Fruit fly (Drosophila melanogaster) whole organism, wandering third instar larva: ENCODE results near the gene CG15014.

ENCODE experiments used
- Dfd ChIP-seq: fragments of >200 bp; optimal IDR thresholded peaks from 2 replicates; lab custom pipeline; 2017; ENCODE audit warnings: missing biosample characterization, missing genetic modification characterization
- Dif ChIP-seq: fragments of 200-275, 200-300 bp; sonication (Bioruptor generic); optimal IDR thresholded peaks from 2 replicates; lab custom pipeline; 2018; ENCODE audit warnings: missing biosample characterization, missing genetic modification characterization; ENCODE audit not compliant: partially characterized antibody
- Hr78 ChIP-seq: fragments of >200 bp; optimal IDR thresholded peaks from 2 replicates; lab custom pipeline; 2017; ENCODE audit warnings: missing biosample characterization, missing genetic modification characterization
- Sp1 ChIP-seq: fragments of 200-800 bp; sonication (Bioruptor generic); optimal IDR thresholded peaks from 3 replicates; lab custom pipeline; 2019; ENCODE audit warnings: missing biosample characterization, mild to moderate bottlenecking, missing genetic modification characterization, moderate library complexity
- Vsx2 ChIP-seq: fragments of 200-300, 225-300 bp; sonication (Bioruptor generic); optimal IDR thresholded peaks from 2 replicates; lab custom pipeline; 2018; ENCODE audit warnings: missing biosample characterization, missing genetic modification characterization; ENCODE audit not compliant: partially characterized antibody
- ey ChIP-seq: fragments of 200-800 bp; sonication (Bioruptor generic); optimal IDR thresholded peaks from 2 replicates; lab custom pipeline; 2016; ENCODE audit warnings: missing biosample characterization, missing genetic modification characterization
- fru ChIP-seq: fragments of 200-800 bp; sonication (Bioruptor generic); optimal IDR thresholded peaks from 3 replicates; lab custom pipeline; 2016; ENCODE audit warnings: missing biosample characterization, mild to moderate bottlenecking, missing genetic modification characterization
- h ChIP-seq: fragments of 200-800 bp; sonication (Bioruptor generic); optimal IDR thresholded peaks from 3 replicates; lab custom pipeline; 2016; ENCODE audit warnings: missing biosample characterization, mild to moderate bottlenecking, missing genetic modification characterization
- jim ChIP-seq: fragments of 175-275, 200-325 bp; sonication (Bioruptor generic); optimal IDR thresholded peaks from 2 replicates; lab custom pipeline; 2016; ENCODE audit warnings: missing biosample characterization, mild to moderate bottlenecking, missing genetic modification characterization
- sage ChIP-seq: fragments of 200-800 bp; sonication (Bioruptor generic); optimal IDR thresholded peaks from 2 replicates; lab custom pipeline; 2016; ENCODE audit warnings: missing biosample characterization, mild to moderate bottlenecking, missing genetic modification characterization
- sv ChIP-seq: fragments of 200-800 bp; sonication (Bioruptor generic); optimal IDR thresholded peaks from 3 replicates; lab custom pipeline; 2016; ENCODE audit warnings: missing biosample characterization, missing genetic modification characterization

- TF ChIP-seq Sp1 (GFP tag; lab: Kevin White, UChicago) (no peak), Hr78 (no peak), ey (GFP tag; lab: Kevin White, UChicago) (no peak), h (no peak), Dif (GFP tag; lab: Kevin White, UChicago) (no peak), jim (no peak), Vsx2 (no peak), Dfd (GFP tag; lab: Kevin White, UChicago) (no peak), fru (GFP tag; lab: Kevin White, UChicago) (no peak), sage (GFP tag; lab: Kevin White, UChicago) (no peak), sv (GFP tag; lab: Kevin White, UChicago) (no peak)
Measured at dm6 chr3L:4356986-4357385, 34.9 kb upstream of the CG15014 start.
